Worm (Caenorhabditis elegans) whole organism, young adult: ENCODE data around the gene grl-11.

Experiments
- Y67H2A.10 ChIP-seq: fragments of 200-800 bp; sonication (Bioruptor generic); conservative IDR thresholded peaks from 2 replicates; pipeline ENCODE4 v1.3.6; 2022; ENCODE audit warnings: missing genetic modification reagents, missing genetic modification characterization, missing compliant biosample characterization
- ceh-100 ChIP-seq: fragments of 200-800 bp; sonication (Bioruptor generic); IDR thresholded peaks from 2 replicates; pipeline ENCODE4 v1.3.6; 2022; ENCODE audit warnings: missing genetic modification reagents, missing genetic modification characterization, missing compliant biosample characterization
- ceh-40 ChIP-seq: fragments of 200-800 bp; sonication (Bioruptor generic); IDR thresholded peaks from 2 replicates; pipeline ENCODE4 v1.3.6; 2022; ENCODE audit warnings: missing genetic modification characterization, missing compliant biosample characterization
- ceh-91 ChIP-seq: fragments of 200-800 bp; sonication (Bioruptor generic); IDR thresholded peaks from 2 replicates; pipeline ENCODE4 v1.3.6; 2022; ENCODE audit warnings: missing genetic modification reagents, missing genetic modification characterization, missing compliant biosample characterization
- die-1 ChIP-seq: sonication (generic microtip); optimal IDR thresholded peaks from 2 replicates; lab custom pipeline; 2016; ENCODE audit warnings: missing genotype, mild to moderate bottlenecking, missing genetic modification characterization, missing compliant biosample characterization
- madf-8 ChIP-seq: fragments of 200-800 bp; sonication (Bioruptor generic); conservative IDR thresholded peaks from 2 replicates; pipeline ENCODE4 v1.3.6; 2022; ENCODE audit warnings: missing genetic modification reagents, missing genetic modification characterization, missing compliant biosample characterization
- sptf-2 ChIP-seq: fragments of 200-800 bp; sonication (Bioruptor generic); optimal IDR thresholded peaks from 2 replicates; lab custom pipeline; 2018; ENCODE audit warnings: mild to moderate bottlenecking, missing genetic modification characterization, missing compliant biosample characterization
- unc-62 ChIP-seq: fragments of 150-350 bp; optimal IDR thresholded peaks from 2 replicates; lab custom pipeline; 2014; ENCODE audit warnings: missing biosample characterization, missing genetic modification reagents, missing genetic modification characterization

DNA sequence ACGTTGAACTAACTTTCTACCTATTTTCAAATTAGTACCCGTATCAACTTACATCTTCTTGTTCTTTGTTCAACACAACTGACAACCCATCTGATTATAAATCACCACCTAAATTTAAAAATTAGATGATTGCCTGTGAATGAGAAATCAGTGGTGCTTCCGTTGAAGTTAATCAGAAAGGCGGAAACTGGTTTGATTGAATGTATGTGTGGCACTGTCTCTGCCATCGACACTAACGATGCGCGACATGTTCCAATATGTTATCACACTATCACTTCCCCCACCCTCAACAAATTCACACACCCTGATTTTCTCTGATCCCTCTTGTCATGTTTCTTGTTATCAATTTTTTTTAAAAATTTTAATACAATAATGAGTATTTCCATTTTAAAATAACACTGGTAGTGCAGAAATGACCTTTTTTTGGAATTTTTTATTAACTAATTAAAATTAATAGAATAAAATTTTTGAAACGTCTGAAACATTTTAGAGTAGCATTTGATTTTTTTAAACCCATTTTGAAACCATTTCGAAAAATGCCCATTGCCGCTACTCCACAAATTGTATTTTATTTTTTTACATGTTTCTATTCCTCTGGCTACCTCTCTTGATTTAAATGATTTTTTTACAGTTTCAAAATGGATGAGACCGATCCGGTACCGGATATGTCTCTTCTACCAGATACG, 900 bp upstream of the grl-11 start, which contains the start of gene ced-11:
- TF ChIP-seq ceh-91 (GFP tag; lab: Robert Waterston, UW) (no peak), ceh-100 (GFP tag; lab: Robert Waterston, UW) (no peak), sptf-2 (GFP tag; lab: Kevin White, UChicago) (no peak), madf-8 (no peak), ceh-40 (GFP tag; lab: Robert Waterston, UW) (no peak), die-1 (no peak), unc-62 (no peak), Y67H2A.10 (GFP tag; lab: Robert Waterston, UW) (no peak)
